Fruit fly (Drosophila melanogaster) whole organism, adult: ENCODE results near the gene ND-B14.5B.

ENCODE experiments used
- CG11617 ChIP-seq: fragments of 200-800 bp; sonication (Bioruptor generic); optimal IDR thresholded peaks from 2 replicates; lab custom pipeline; 2017; ENCODE audit warnings: mild to moderate bottlenecking, missing biosample characterization, missing genetic modification reagents, missing genetic modification characterization
- CG12768 ChIP-seq: fragments of 200-800 bp; sonication (Bioruptor generic); optimal IDR thresholded peaks from 2 replicates; lab custom pipeline; 2017; ENCODE audit warnings: missing biosample characterization, missing genetic modification characterization, mild to moderate bottlenecking, moderate library complexity, missing genetic modification reagents
- CG5204 ChIP-seq: fragments of 200-800 bp; sonication (Bioruptor generic); optimal IDR thresholded peaks from 2 replicates; lab custom pipeline; 2016; ENCODE audit warnings: missing biosample characterization, missing genetic modification characterization
- CG7045 ChIP-seq: fragments of 200-800 bp; sonication (Bioruptor generic); optimal IDR thresholded peaks from 2 replicates; lab custom pipeline; 2017; ENCODE audit warnings: missing biosample characterization, mild to moderate bottlenecking, missing genetic modification characterization
- CG7101 ChIP-seq: fragments of 200-800 bp; sonication (Bioruptor generic); optimal IDR thresholded peaks from 2 replicates; lab custom pipeline; 2018; ENCODE audit warnings: missing biosample characterization, mild to moderate bottlenecking, missing genetic modification characterization, moderate library complexity
- Mnt ChIP-seq: fragments of 200-800 bp; sonication (Bioruptor generic); optimal IDR thresholded peaks from 2 replicates; lab custom pipeline; 2016; ENCODE audit warnings: missing biosample characterization, mild to moderate bottlenecking, missing genetic modification characterization
- bab1 ChIP-seq: fragments of 200-800 bp; sonication (Bioruptor generic); optimal IDR thresholded peaks from 3 replicates; lab custom pipeline; 2019; ENCODE audit warnings: missing biosample characterization, mild to moderate bottlenecking, missing genetic modification characterization, moderate library complexity
- cic ChIP-seq: fragments of 200-800 bp; sonication (Bioruptor generic); optimal IDR thresholded peaks from 2 replicates; lab custom pipeline; 2017; ENCODE audit warnings: missing biosample characterization, mild to moderate bottlenecking, missing genetic modification characterization, moderate library complexity
- cnc ChIP-seq, 2 experiments: fragments of >200 bp; optimal IDR thresholded peaks; 2 replicates each; lab custom pipeline; 2017
- kay ChIP-seq: fragments of 200-800 bp; sonication (Bioruptor generic); peaks from one replicate; lab custom pipeline; 2016; ENCODE audit warnings: missing biosample characterization, missing genetic modification characterization, borderline replicate concordance
- pad ChIP-seq: fragments of 200-800 bp; sonication (Bioruptor generic); optimal IDR thresholded peaks from 3 replicates; lab custom pipeline; 2017; ENCODE audit warnings: missing biosample characterization, missing genetic modification characterization, mild to moderate bottlenecking, moderate library complexity, missing genetic modification reagents
- tj ChIP-seq: fragments of 200-800 bp; sonication (Bioruptor generic); optimal IDR thresholded peaks from 3 replicates; lab custom pipeline; 2017; ENCODE audit warnings: missing biosample characterization, mild to moderate bottlenecking, missing genetic modification characterization, moderate library complexity
- toe ChIP-seq: fragments of 200-800 bp; sonication (Bioruptor generic); optimal IDR thresholded peaks from 2 replicates; lab custom pipeline; 2016; ENCODE audit warnings: missing biosample characterization, missing genetic modification characterization

Gene ND-B14.5B

DNA sequence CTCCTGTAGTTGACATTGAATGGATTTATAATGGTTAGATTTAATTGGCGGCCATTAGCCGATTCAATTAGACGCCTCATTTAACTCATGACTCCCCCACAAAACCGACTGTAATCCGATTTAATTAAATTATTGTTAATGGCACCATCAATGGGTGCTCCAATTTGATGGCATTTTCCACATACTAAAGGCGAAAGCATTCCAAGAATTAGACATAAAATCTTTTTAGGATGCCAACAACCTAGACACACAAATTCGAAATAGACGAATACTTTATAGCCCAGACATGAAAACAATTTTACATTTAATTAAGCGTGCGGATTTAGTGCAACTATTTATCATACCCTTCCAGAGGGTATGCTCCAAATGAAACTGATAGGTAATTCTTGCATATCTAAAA lies 45.7 kb downstream of the ND-B14.5B start:
- TF ChIP-seq CG7045 (GFP tag; lab: Kevin White, UChicago): no peak
- no peak for TF ChIP-seq cic
- no peak for TF ChIP-seq Mnt (GFP tag; lab: Kevin White, UChicago)
- no peak for TF ChIP-seq kay
- TF ChIP-seq CG11617 (GFP tag; lab: Kevin White, UChicago): no peak
- no peak for TF ChIP-seq CG5204 (GFP tag; lab: Kevin White, UChicago)
- no peak for TF ChIP-seq toe (GFP tag; lab: Kevin White, UChicago)
- TF ChIP-seq CG12768 (GFP tag; lab: Kevin White, UChicago): no peak
- no peak for TF ChIP-seq pad (GFP tag; lab: Kevin White, UChicago)
- TF ChIP-seq cnc (optimal IDR thresholded peaks at IDR 0.05; lab: Kevin White, UChicago): no peak
- no peak for TF ChIP-seq bab1
- no peak for TF ChIP-seq CG7101
- no peak for TF ChIP-seq tj (GFP tag; lab: Kevin White, UChicago)
